Fruit fly (Drosophila melanogaster) whole organism, embryonic: ENCODE measurements around the gene CG10413.

ENCODE experiments used
- Atf6 ChIP-seq: fragments of 200-800 bp; sonication (Bioruptor generic); IDR thresholded peaks from 2 replicates; pipeline ENCODE4 v1.3.6; 2022; ENCODE audit warnings: missing biosample characterization, missing genetic modification characterization
- Bgb ChIP-seq: fragments of 200-800 bp; sonication (Bioruptor generic); IDR thresholded peaks from 2 replicates; pipeline ENCODE4 v1.3.6; 2022; ENCODE audit warnings: missing biosample characterization, missing genetic modification characterization; ENCODE audit not compliant: partially characterized antibody
- BtbVII ChIP-seq: fragments of 200-800 bp; sonication (Bioruptor generic); optimal IDR thresholded peaks from 3 replicates; lab custom pipeline; 2017; ENCODE audit warnings: missing biosample characterization, mild to moderate bottlenecking, missing genetic modification characterization
- CG10431 ChIP-seq: fragments of 200-800 bp; sonication (Bioruptor generic); optimal IDR thresholded peaks from 3 replicates; lab custom pipeline; 2018; ENCODE audit warnings: missing biosample characterization, mild to moderate bottlenecking, missing genetic modification characterization
- CG10543 ChIP-seq: fragments of 200-800 bp; sonication (Bioruptor generic); optimal IDR thresholded peaks from 3 replicates; lab custom pipeline; 2017; ENCODE audit warnings: missing biosample characterization, mild to moderate bottlenecking, missing genetic modification characterization, moderate library complexity
- CG13296 ChIP-seq: fragments of 200-800 bp; sonication (Bioruptor generic); optimal IDR thresholded peaks from 3 replicates; lab custom pipeline; 2018; ENCODE audit warnings: missing biosample characterization, mild to moderate bottlenecking, missing genetic modification characterization
- CG14710 ChIP-seq: fragments of 200-800 bp; sonication (Bioruptor generic); optimal IDR thresholded peaks from 3 replicates; lab custom pipeline; 2019; ENCODE audit warnings: missing biosample characterization, mild to moderate bottlenecking, missing genetic modification characterization, moderate library complexity
- CG15011 ChIP-seq: fragments of 200-800 bp; sonication (Bioruptor generic); optimal IDR thresholded peaks from 3 replicates; lab custom pipeline; 2018; ENCODE audit warnings: missing biosample characterization, mild to moderate bottlenecking, missing genetic modification characterization
- CG15601 ChIP-seq: fragments of 200-800 bp; sonication (Bioruptor generic); optimal IDR thresholded peaks from 3 replicates; lab custom pipeline; 2019; ENCODE audit warnings: missing biosample characterization, mild to moderate bottlenecking, missing genetic modification characterization, moderate library complexity
- CG15696 ChIP-seq: fragments of 200-800 bp; sonication (Bioruptor generic); optimal IDR thresholded peaks from 2 replicates; lab custom pipeline; 2019; ENCODE audit warnings: missing biosample characterization, mild to moderate bottlenecking, missing genetic modification characterization, moderate library complexity
- CG1603 ChIP-seq: fragments of 200-800 bp; sonication (Bioruptor generic); optimal IDR thresholded peaks from 2 replicates; lab custom pipeline; 2019; ENCODE audit warnings: missing biosample characterization, mild to moderate bottlenecking, missing genetic modification characterization, moderate library complexity
- CG17568 ChIP-seq: fragments of 200-800 bp; sonication (Bioruptor generic); optimal IDR thresholded peaks from 2 replicates; lab custom pipeline; 2018; ENCODE audit warnings: missing biosample characterization, mild to moderate bottlenecking, missing genetic modification characterization, moderate library complexity
- CG2202 ChIP-seq: fragments of 200-800 bp; sonication (Bioruptor generic); optimal IDR thresholded peaks from 2 replicates; lab custom pipeline; 2018; ENCODE audit warnings: missing biosample characterization, mild to moderate bottlenecking, missing genetic modification characterization
- CG2678 ChIP-seq: fragments of 200-800 bp; sonication (Bioruptor generic); optimal IDR thresholded peaks from 3 replicates; lab custom pipeline; 2019; ENCODE audit warnings: missing biosample characterization, mild to moderate bottlenecking, missing genetic modification characterization, moderate library complexity
- CG3281 ChIP-seq: fragments of 200-800 bp; sonication (Bioruptor generic); optimal IDR thresholded peaks from 3 replicates; lab custom pipeline; 2017; ENCODE audit warnings: missing biosample characterization, mild to moderate bottlenecking, missing genetic modification characterization
- CG33557 ChIP-seq: fragments of 200-800 bp; sonication (Bioruptor generic); optimal IDR thresholded peaks from 2 replicates; lab custom pipeline; 2019; ENCODE audit warnings: missing biosample characterization, mild to moderate bottlenecking, missing genetic modification characterization, moderate library complexity
- CG34422 ChIP-seq: fragments of 200-800 bp; sonication (Bioruptor generic); IDR thresholded peaks from 3 replicates; pipeline ENCODE4 v1.3.6; 2022; ENCODE audit warnings: missing biosample characterization, missing genetic modification characterization
- CG3995 ChIP-seq: fragments of 200-800 bp; sonication (Bioruptor generic); optimal IDR thresholded peaks from 3 replicates; lab custom pipeline; 2016; ENCODE audit warnings: missing biosample characterization, missing genetic modification characterization
- CG6689 ChIP-seq: fragments of 200-800 bp; sonication (Bioruptor generic); IDR thresholded peaks from 2 replicates; pipeline ENCODE4 v1.3.6; 2022; ENCODE audit warnings: missing biosample characterization, missing genetic modification characterization
- CG6813 ChIP-seq: fragments of 200-800 bp; sonication (Bioruptor generic); optimal IDR thresholded peaks from 2 replicates; lab custom pipeline; 2017; ENCODE audit warnings: missing biosample characterization, missing genetic modification characterization, mild to moderate bottlenecking, moderate library complexity, missing genetic modification reagents
- CG9727 ChIP-seq: fragments of 200-800 bp; sonication (Bioruptor generic); optimal IDR thresholded peaks from 3 replicates; lab custom pipeline; 2017; ENCODE audit warnings: missing biosample characterization, mild to moderate bottlenecking, missing genetic modification characterization
- CG9876 ChIP-seq: fragments of 200-800 bp; sonication (Bioruptor generic); optimal IDR thresholded peaks from 2 replicates; lab custom pipeline; 2016; ENCODE audit warnings: missing biosample characterization, missing genetic modification characterization
- CoRest ChIP-seq: fragments of 200-800 bp; sonication (Bioruptor generic); optimal IDR thresholded peaks from 3 replicates; lab custom pipeline; 2018; ENCODE audit warnings: missing biosample characterization, mild to moderate bottlenecking, missing genetic modification characterization, moderate library complexity
- Fer1 ChIP-seq: fragments of 200-800 bp; sonication (Bioruptor generic); optimal IDR thresholded peaks from 2 replicates; lab custom pipeline; 2017; ENCODE audit warnings: missing biosample characterization, mild to moderate bottlenecking, missing genetic modification characterization
- Med ChIP-seq: fragments of 200-800 bp; sonication (Bioruptor generic); peaks from one replicate; lab custom pipeline; 2016; ENCODE audit warnings: missing biosample characterization, missing genetic modification characterization, mild to moderate bottlenecking, inconsistent platforms, moderate library complexity
- Mes4 ChIP-seq: fragments of 200-800 bp; sonication (Bioruptor generic); optimal IDR thresholded peaks from 2 replicates; lab custom pipeline; 2016; ENCODE audit warnings: missing biosample characterization, missing genetic modification characterization
- PHDP ChIP-seq: fragments of 200-800 bp; sonication (Bioruptor generic); optimal IDR thresholded peaks from 3 replicates; lab custom pipeline; 2018; ENCODE audit warnings: missing biosample characterization, mild to moderate bottlenecking, missing genetic modification characterization, moderate library complexity
- Poxn ChIP-seq: fragments of 200-800 bp; sonication (Bioruptor generic); IDR thresholded peaks from 2 replicates; pipeline ENCODE4 v1.3.6; 2022; ENCODE audit warnings: missing biosample characterization, missing genetic modification characterization
- Vsx1 ChIP-seq: fragments of 200-800 bp; sonication (Bioruptor generic); optimal IDR thresholded peaks from 2 replicates; lab custom pipeline; 2017; ENCODE audit warnings: missing biosample characterization, mild to moderate bottlenecking, missing genetic modification characterization, missing genetic modification reagents
- caup ChIP-seq: fragments of 200-800 bp; sonication (Bioruptor generic); optimal IDR thresholded peaks from 3 replicates; lab custom pipeline; 2017; ENCODE audit warnings: missing biosample characterization, mild to moderate bottlenecking, missing genetic modification characterization, moderate library complexity; ENCODE audit not compliant: severe bottlenecking
- cg ChIP-seq: fragments of 200-800 bp; sonication (Bioruptor generic); optimal IDR thresholded peaks from 3 replicates; lab custom pipeline; 2019; ENCODE audit warnings: missing biosample characterization, mild to moderate bottlenecking, missing genetic modification characterization, moderate library complexity
- chif ChIP-seq, 2 experiments: fragments of 200-800 bp; sonication (Bioruptor generic); optimal IDR thresholded peaks; 3 replicates each; lab custom pipeline; 2016; ENCODE audit warnings: missing biosample characterization in 2 of 2, missing genetic modification characterization in 2 of 2
- crc ChIP-seq: fragments of 200-800 bp; sonication (Bioruptor generic); optimal IDR thresholded peaks from 2 replicates; lab custom pipeline; 2016; ENCODE audit warnings: missing biosample characterization, missing genetic modification characterization
- dmrt11E ChIP-seq: fragments of 200-800 bp; sonication (Bioruptor generic); optimal IDR thresholded peaks from 3 replicates; lab custom pipeline; 2018; ENCODE audit warnings: missing biosample characterization, mild to moderate bottlenecking, missing genetic modification characterization, moderate library complexity
- gem ChIP-seq: fragments of 200-800 bp; sonication (Bioruptor generic); optimal IDR thresholded peaks from 2 replicates; lab custom pipeline; 2019; ENCODE audit warnings: missing biosample characterization, mild to moderate bottlenecking, missing genetic modification characterization, moderate library complexity
- kah ChIP-seq: fragments of 200-800 bp; sonication (Bioruptor generic); optimal IDR thresholded peaks from 2 replicates; lab custom pipeline; 2018; ENCODE audit warnings: missing biosample characterization, mild to moderate bottlenecking, missing genetic modification characterization
- lola ChIP-seq, 3 experiments: fragments of >200 bp in 2 of 3; fragments of 200-800 bp in 1 of 3; sonication (Bioruptor generic) in 1 of 3; optimal IDR thresholded peaks; 2 replicates each; lab custom pipeline; 2017 to 2019; ENCODE audit warnings: missing biosample characterization in 3 of 3, missing genetic modification characterization in 3 of 3, mild to moderate bottlenecking in 1 of 3, moderate library complexity in 1 of 3
- pan ChIP-seq, 4 experiments: fragments of >200 bp in 3 of 4; fragments of 200-800 bp in 1 of 4; sonication (Bioruptor generic) in 1 of 4; optimal IDR thresholded peaks in 3 of 4; IDR thresholded peaks in 1 of 4; 2 replicates each; pipeline versions ENCODE4 v1.3.6 to Lab custom; 2017 to 2022; ENCODE audit warnings: missing biosample characterization in 2 of 4, missing genetic modification characterization in 2 of 4, mixed read lengths in 1 of 4
- row ChIP-seq: fragments of 200-800 bp; sonication (Bioruptor generic); IDR thresholded peaks from 3 replicates; pipeline ENCODE4 v1.3.6; 2022; ENCODE audit warnings: missing biosample characterization, missing genetic modification characterization
- run ChIP-seq: fragments of 200-800 bp; sonication (Bioruptor generic); optimal IDR thresholded peaks from 3 replicates; lab custom pipeline; 2018; ENCODE audit warnings: missing biosample characterization, mild to moderate bottlenecking, missing genetic modification characterization
- sd ChIP-seq: fragments of 200-800 bp; sonication (Bioruptor generic); optimal IDR thresholded peaks from 3 replicates; lab custom pipeline; 2018; ENCODE audit warnings: missing biosample characterization, mild to moderate bottlenecking, missing genetic modification characterization, moderate library complexity
- stc ChIP-seq: fragments of 200-800 bp; sonication (Bioruptor generic); IDR thresholded peaks from 2 replicates; pipeline ENCODE4 v1.3.6; 2022; ENCODE audit warnings: missing biosample characterization, missing genetic modification characterization
- unpg ChIP-seq: fragments of 200-800 bp; sonication (Bioruptor generic); optimal IDR thresholded peaks from 3 replicates; lab custom pipeline; 2018; ENCODE audit warnings: missing biosample characterization, mild to moderate bottlenecking, missing genetic modification characterization, moderate library complexity
- vnd ChIP-seq: fragments of 200-800 bp; sonication (Bioruptor generic); IDR thresholded peaks from 3 replicates; pipeline ENCODE4 v1.3.6; 2022; ENCODE audit warnings: missing biosample characterization, missing genetic modification characterization; ENCODE audit not compliant: partially characterized antibody
- z ChIP-seq: fragments of 200-800 bp; sonication (Bioruptor generic); IDR thresholded peaks from 3 replicates; pipeline ENCODE4 v1.3.6; 2022; ENCODE audit warnings: missing biosample characterization, missing genetic modification characterization
- zen2 ChIP-seq: fragments of 200-800 bp; sonication (Bioruptor generic); IDR thresholded peaks from 3 replicates; pipeline ENCODE4 v1.3.6; 2022; ENCODE audit warnings: missing biosample characterization, missing genetic modification characterization; ENCODE audit not compliant: partially characterized antibody

CG10413 gene

DNA sequence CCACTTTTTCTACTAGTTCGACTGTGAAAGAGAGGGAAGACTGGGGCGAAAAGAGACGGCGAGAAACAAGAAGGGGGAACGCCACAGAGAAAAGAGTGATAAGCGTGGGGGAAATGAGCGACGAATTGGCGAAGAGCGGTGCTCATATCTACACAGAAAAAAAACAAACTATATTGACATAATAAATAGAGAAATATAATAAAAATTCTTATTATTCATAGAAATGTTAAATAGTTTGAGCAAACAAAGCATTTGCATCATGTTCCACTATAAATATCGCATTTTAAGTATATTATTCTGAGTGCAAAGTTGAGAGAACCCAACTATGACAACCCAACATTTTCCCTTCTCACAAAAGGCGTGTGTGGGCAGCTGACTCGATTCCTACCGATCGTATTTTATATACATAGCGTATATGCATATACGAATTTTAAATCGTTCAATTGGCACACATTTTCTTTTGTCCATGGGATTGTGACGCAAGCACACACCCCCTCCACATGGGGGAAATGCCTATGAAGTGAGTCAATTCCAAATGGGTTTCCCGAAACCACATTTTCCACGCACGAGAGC is 47.0 kb downstream of the CG10413 start (continued):
- TF ChIP-seq CG2678 (tag; lab: Kevin White, UChicago), result peak; percentile 87
- peak; percentile 91 for TF ChIP-seq Atf6 (GFP tag; lab: Robert Waterston, UW)
- no peak for TF ChIP-seq run (tag; lab: Kevin White, UChicago)
- TF ChIP-seq CG9876 (GFP tag; lab: Kevin White, UChicago), result no peak
- TF ChIP-seq CG34422 (GFP tag; lab: Robert Waterston, UW), result 0 out of 3 replicates have a peak, but pooled peaks have one; percentile 57
- no peak for TF ChIP-seq Bgb
- peak; percentile 84 for TF ChIP-seq CG6689 (GFP tag; lab: Robert Waterston, UW)
- TF ChIP-seq pan (optimal IDR thresholded peaks at IDR 0.05; lab: Kevin White, UChicago), result no peak
- TF ChIP-seq pan (GFP tag; optimal IDR thresholded peaks at IDR 0.05 in 1 of 2, IDR thresholded peaks at IDR 0.05 in 1 of 2), result peak in 1 of 2 experiments; percentile 88
- no peak for TF ChIP-seq Mes4
- TF ChIP-seq CG3281 (GFP tag; lab: Kevin White, UChicago), result peak; percentile 82
- peak; percentile 3 for TF ChIP-seq kah
- no peak for TF ChIP-seq CG3995
- no peak for TF ChIP-seq CG10431
- peak; percentile 83 for TF ChIP-seq Fer1 (GFP tag; lab: Kevin White, UChicago)
- peak; percentile 90 for TF ChIP-seq row (GFP tag; lab: Robert Waterston, UW)

DNA sequence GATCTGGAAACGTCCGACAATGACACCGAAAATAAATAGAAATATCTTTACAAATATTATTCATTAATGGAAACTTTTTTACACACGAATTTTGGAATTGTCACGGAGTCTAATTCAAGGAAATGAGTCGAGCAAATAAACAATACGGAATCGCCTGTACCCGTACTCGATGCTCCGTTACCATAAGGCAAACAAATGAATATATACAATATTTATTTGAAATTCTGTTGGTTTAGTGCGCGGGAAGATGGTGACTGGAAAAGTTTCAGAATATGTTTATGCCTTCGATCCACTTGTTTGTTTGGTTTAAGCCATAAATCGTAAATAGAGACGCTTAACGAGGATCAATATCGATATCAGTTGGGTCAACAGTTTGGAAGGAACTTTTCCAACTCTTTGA is 48.7 kb downstream of the CG10413 start:
- peak; percentile 11 for TF ChIP-seq CG15011
- peak; percentile 1 for TF ChIP-seq CG17568 (GFP tag; lab: Kevin White, UChicago)
- TF ChIP-seq crc (GFP tag; lab: Kevin White, UChicago), result no peak
- peak; percentile 17 for TF ChIP-seq dmrt11E (tag; lab: Kevin White, UChicago)
- peak; percentile 48 for TF ChIP-seq PHDP (tag; lab: Kevin White, UChicago)
- TF ChIP-seq Poxn (GFP tag; lab: Robert Waterston, UW), result peak; percentile 22; the same call in 1 of the 2 replicates
- no peak for TF ChIP-seq zen2
- peak; percentile 3 for TF ChIP-seq CoRest (tag; lab: Kevin White, UChicago)
- TF ChIP-seq vnd (GFP tag; lab: Robert Waterston, UW), result no peak
- TF ChIP-seq CG13296, result no peak
- 0 out of 3 replicates have a peak, but pooled peaks have one; percentile 24 for TF ChIP-seq z (GFP tag; lab: Robert Waterston, UW)
- TF ChIP-seq BtbVII (GFP tag; lab: Kevin White, UChicago), result peak; percentile 19
- peak; percentile 30 for TF ChIP-seq CG2678 (tag; lab: Kevin White, UChicago)
- no peak for TF ChIP-seq chif (GFP tag; optimal IDR thresholded peaks at IDR 0.05; lab: Kevin White, UChicago)
- TF ChIP-seq CG15696 (tag; lab: Kevin White, UChicago), result peak; percentile 13
- TF ChIP-seq CG10543, result peak; percentile 6
- peak; percentile 50 for TF ChIP-seq caup (GFP tag; lab: Kevin White, UChicago)
- peak; percentile 12 for TF ChIP-seq unpg (GFP tag; lab: Kevin White, UChicago)
- peak; percentile 9 for TF ChIP-seq sd (tag; lab: Kevin White, UChicago)
- TF ChIP-seq stc, result no peak
- TF ChIP-seq CG33557 (GFP tag; lab: Kevin White, UChicago), result peak; percentile 42
- peak; percentile 1 for TF ChIP-seq CG1603 (tag; lab: Kevin White, UChicago)
- peak; percentile 11 for TF ChIP-seq CG6813
- peak; percentile 14 for TF ChIP-seq gem (tag; lab: Kevin White, UChicago)
- peak; percentile 23 for TF ChIP-seq CG14710
- peak; percentile 2 for TF ChIP-seq CG15601 (tag; lab: Kevin White, UChicago)
- TF ChIP-seq CG3281 (GFP tag; lab: Kevin White, UChicago), result peak; percentile 20
- TF ChIP-seq Med (GFP tag; lab: Kevin White, UChicago), result peak; percentile 82
- peak; percentile 9 for TF ChIP-seq Vsx1 (GFP tag; lab: Kevin White, UChicago)
- TF ChIP-seq CG9727 (GFP tag; lab: Kevin White, UChicago), result peak; percentile 14
- TF ChIP-seq lola (GFP tag; optimal IDR thresholded peaks at IDR 0.05; lab: Kevin White, UChicago), result peak in 1 of 3 experiments; percentile 20
- TF ChIP-seq cg (GFP tag; lab: Kevin White, UChicago), result no peak
- TF ChIP-seq CG2202 (tag; lab: Kevin White, UChicago), result peak; percentile 43
- TF ChIP-seq Atf6 (GFP tag; lab: Robert Waterston, UW), result peak; percentile 49
